Fruit fly (Drosophila melanogaster): ENCODE data around the gene CG10097.

The CG10097 gene

dm6 chr3R:12371671-12372070 lies 24.1 kb downstream of the CG10097 start, which contains the start of gene GstD2:
GstD2 (plus strand) TSS chr3R:12371971.
- peak; percentile 15 for TF ChIP-seq Ets65A (GFP tag)
- peak; percentile 28 for TF ChIP-seq exex (tag; optimal IDR thresholded peaks at IDR 0.05)
- no peak for TF ChIP-seq Hand (GFP tag; optimal IDR thresholded peaks at IDR 0.05)
- TF ChIP-seq H15 (GFP tag; IDR thresholded peaks at IDR 0.05) = peak; percentile 30; the same call in 1 of the 3 replicates
- TF ChIP-seq HmgD (GFP tag; optimal IDR thresholded peaks at IDR 0.05) = no peak

DNA sequence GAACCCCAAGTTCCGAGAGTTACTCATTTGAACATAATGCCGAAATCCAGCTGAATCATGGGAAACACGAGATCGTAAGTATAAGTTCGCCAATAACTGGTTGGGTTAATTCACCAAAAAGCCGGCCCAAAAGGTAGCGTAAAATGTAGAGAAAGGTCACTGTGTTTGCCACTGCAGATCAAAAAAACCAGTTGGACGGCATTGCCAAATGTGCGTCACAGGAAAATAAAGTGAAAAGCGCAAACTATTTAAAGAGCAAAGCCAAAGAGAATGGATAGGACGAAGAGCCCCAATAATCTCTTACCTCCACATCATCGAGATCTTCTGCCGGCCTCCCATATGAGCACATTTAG lies 25.2 kb downstream of the CG10097 start:
- no peak for TF ChIP-seq Dip2 (GFP tag; IDR thresholded peaks at IDR 0.05)
- TF ChIP-seq BtbVII (GFP tag; optimal IDR thresholded peaks at IDR 0.05) = peak; percentile 29
- peak; percentile 2 for TF ChIP-seq gro (GFP tag; optimal IDR thresholded peaks at IDR 0.05)
- peak; percentile 64 for TF ChIP-seq CG12769 (tag; optimal IDR thresholded peaks at IDR 0.05)
- peak; percentile 92 for TF ChIP-seq sd (tag; optimal IDR thresholded peaks at IDR 0.05)
- no peak for TF ChIP-seq CG2202 (tag; optimal IDR thresholded peaks at IDR 0.05)
- no peak for TF ChIP-seq zen2 (GFP tag; IDR thresholded peaks at IDR 0.05; ENCODE audit: partially characterized antibody)
- TF ChIP-seq Hr78 (GFP tag; optimal IDR thresholded peaks at IDR 0.05) = peak in 1 of 2 experiments; percentile 61
- TF ChIP-seq nom (GFP tag; optimal IDR thresholded peaks at IDR 0.05) = peak; percentile 59
- no peak for TF ChIP-seq Blimp-1 (GFP tag; optimal IDR thresholded peaks at IDR 0.05)
- TF ChIP-seq CG10543 (GFP tag; optimal IDR thresholded peaks at IDR 0.05) = peak; percentile 36
- TF ChIP-seq CG34422 (GFP tag; IDR thresholded peaks at IDR 0.05) = peak; percentile 10; the same call in 1 of the 3 replicates
- TF ChIP-seq CG14050 (GFP tag; IDR thresholded peaks at IDR 0.05) = no peak
- peak; percentile 66 for TF ChIP-seq corto (GFP tag; optimal IDR thresholded peaks at IDR 0.05)
- TF ChIP-seq cwo (GFP tag; optimal IDR thresholded peaks at IDR 0.05) = no peak
- TF ChIP-seq bsh (GFP tag; optimal IDR thresholded peaks at IDR 0.05) = no peak
- peak; percentile 27; the same call in 1 of the 2 replicates for TF ChIP-seq chm (GFP tag; IDR thresholded peaks at IDR 0.05)
- TF ChIP-seq CG6813 (GFP tag; optimal IDR thresholded peaks at IDR 0.05) = no peak
- TF ChIP-seq CG34376 (GFP tag; optimal IDR thresholded peaks at IDR 0.05) = peak; percentile 66
- peak; percentile 53 to 72 for TF ChIP-seq Trl (optimal IDR thresholded peaks at IDR 0.05)
- no peak for TF ChIP-seq Trl (GFP tag; optimal IDR thresholded peaks at IDR 0.05)
- TF ChIP-seq Hmx (GFP tag; optimal IDR thresholded peaks at IDR 0.05) = no peak
- TF ChIP-seq CG3163 (GFP tag; optimal IDR thresholded peaks at IDR 0.05) = peak; percentile 94
- peak; percentile 97 for TF ChIP-seq CG13894 (tag; optimal IDR thresholded peaks at IDR 0.05)
- 0 out of 4 replicates have a peak, but pooled peaks have one; percentile 68 for TF ChIP-seq chinmo (GFP tag; IDR thresholded peaks at IDR 0.05; ENCODE audit: partially characterized antibody)

dm6 chr3R:12369793-12370642 lies 25.8 kb downstream of the CG10097 start:
- TF ChIP-seq sug (tag; optimal IDR thresholded peaks at IDR 0.05) (peak; percentile 97), Hsf (GFP tag; optimal IDR thresholded peaks at IDR 0.05) (no peak), bab2 (GFP tag; optimal IDR thresholded peaks at IDR 0.05) (no peak), zen (tag; optimal IDR thresholded peaks at IDR 0.05) (peak; percentile 30), CG31441 (GFP tag; IDR thresholded peaks at IDR 0.05) (no peak), CG11696 (GFP tag; IDR thresholded peaks at IDR 0.05) (no peak), chm (GFP tag; IDR thresholded peaks at IDR 0.05) (no peak), CkIIα-i1 (GFP tag; IDR thresholded peaks at IDR 0.05) (no peak), CG33213 (GFP tag; optimal IDR thresholded peaks at IDR 0.05) (peak; percentile 18), HmgD (GFP tag; optimal IDR thresholded peaks at IDR 0.05) (no peak), Dref (GFP tag; IDR thresholded peaks at IDR 0.05) (no peak), gfzf (GFP tag; optimal IDR thresholded peaks at IDR 0.05) (no peak), eve (GFP tag; optimal IDR thresholded peaks at IDR 0.05) (peak in 1 of 2 experiments; percentile 13), nau (GFP tag; optimal IDR thresholded peaks at IDR 0.05) (peak; percentile 0), Ssrp (tag; optimal IDR thresholded peaks at IDR 0.05) (no peak), HLHmδ (GFP tag; optimal IDR thresholded peaks at IDR 0.05) (no peak), CG3281 (GFP tag; optimal IDR thresholded peaks at IDR 0.05) (peak; percentile 2), CG11560 (tag; IDR thresholded peaks at IDR 0.05) (no peak), CG15696 (tag; optimal IDR thresholded peaks at IDR 0.05) (peak; percentile 67)
